Worm (Caenorhabditis elegans) whole organism, mixed stage, embryonic: ENCODE measurements around the gene T01B7.13.

Experiments
- blmp-1 ChIP-seq: fragments of 150-350 bp; optimal IDR thresholded peaks from 2 replicates; lab custom pipeline; 2014; ENCODE audit warnings: missing biosample characterization, missing genetic modification characterization
- drap-1 ChIP-seq: fragments of 200-800 bp; sonication (Bioruptor generic); optimal IDR thresholded peaks from 3 replicates; lab custom pipeline; 2018; ENCODE audit warnings: mild to moderate bottlenecking, missing genetic modification characterization, missing compliant biosample characterization

- TF ChIP-seq blmp-1 (tag; lab: Kevin White, UChicago), result no peak
- no peak for TF ChIP-seq drap-1 (GFP tag; lab: Kevin White, UChicago)
Measured at ce11 chrII:8763367-8763766, 48.2 kb downstream of the T01B7.13 start.
